Worm (Caenorhabditis elegans) whole organism, early embryonic: ENCODE results near the gene F26C11.3.

ENCODE experiments used
- B0310.2 ChIP-seq: sonication (generic microtip); optimal IDR thresholded peaks from 2 replicates; lab custom pipeline; 2016; ENCODE audit warnings: mild to moderate bottlenecking, missing genetic modification characterization, missing compliant biosample characterization
- F13C5.2 ChIP-seq: sonication (generic microtip); optimal IDR thresholded peaks from 2 replicates; lab custom pipeline; 2017; ENCODE audit warnings: mild to moderate bottlenecking, missing genetic modification characterization, inconsistent platforms, missing compliant biosample characterization
- aly-1 ChIP-seq: sonication (generic microtip); optimal IDR thresholded peaks from 2 replicates; lab custom pipeline; 2016; ENCODE audit warnings: missing genetic modification characterization, missing compliant biosample characterization
- ama-1 ChIP-seq: fragments of 150-350 bp; optimal IDR thresholded peaks from 2 replicates; lab custom pipeline; 2014
- ceh-13 ChIP-seq: fragments of 200-800 bp; sonication (Bioruptor generic); optimal IDR thresholded peaks from 2 replicates; lab custom pipeline; 2018; ENCODE audit warnings: mild to moderate bottlenecking, missing genetic modification characterization, missing compliant biosample characterization
- ceh-36 ChIP-seq: sonication (generic microtip); optimal IDR thresholded peaks from 2 replicates; lab custom pipeline; 2016; ENCODE audit warnings: missing genetic modification characterization, inconsistent platforms, missing compliant biosample characterization
- ets-7 ChIP-seq: sonication (generic microtip); optimal IDR thresholded peaks from 2 replicates; lab custom pipeline; 2016; ENCODE audit warnings: missing genotype, missing genetic modification characterization, missing compliant biosample characterization
- flt-1 ChIP-seq: fragments of 200-800 bp; sonication (Bioruptor generic); IDR thresholded peaks from 2 replicates; pipeline ENCODE4 v1.3.6; 2022; ENCODE audit warnings: missing genetic modification characterization, missing compliant biosample characterization
- hmbx-1 ChIP-seq: sonication (generic microtip); optimal IDR thresholded peaks from 2 replicates; lab custom pipeline; 2016; ENCODE audit warnings: mild to moderate bottlenecking, missing genetic modification characterization, missing compliant biosample characterization
- hmg-4 ChIP-seq: fragments of 200-800 bp; sonication (Bioruptor generic); optimal IDR thresholded peaks from 2 replicates; lab custom pipeline; 2018; ENCODE audit warnings: mild to moderate bottlenecking, missing genetic modification characterization, missing compliant biosample characterization
- hnd-1 ChIP-seq: sonication (generic microtip); optimal IDR thresholded peaks from 2 replicates; lab custom pipeline; 2016; ENCODE audit warnings: missing genetic modification characterization, missing compliant biosample characterization
- pes-1 ChIP-seq: fragments of 200-800 bp; sonication (Bioruptor generic); IDR thresholded peaks from 2 replicates; pipeline ENCODE4 v1.3.6; 2022; ENCODE audit warnings: missing genetic modification reagents, missing genetic modification characterization, missing compliant biosample characterization
- scrt-1 ChIP-seq: fragments of 200-800 bp; sonication (Bioruptor generic); IDR thresholded peaks from 2 replicates; pipeline ENCODE4 v1.3.6; 2022; ENCODE audit warnings: missing genetic modification characterization, missing compliant biosample characterization
- sea-1 ChIP-seq: fragments of 200-800 bp; sonication (Bioruptor generic); conservative IDR thresholded peaks from 2 replicates; pipeline ENCODE4 v1.3.6; 2022; ENCODE audit warnings: missing genetic modification characterization, missing compliant biosample characterization
- tbx-11 ChIP-seq: fragments of 200-800 bp; sonication (Bioruptor generic); IDR thresholded peaks from 2 replicates; pipeline ENCODE4 v1.3.6; 2022; ENCODE audit warnings: missing genetic modification characterization, missing compliant biosample characterization
- tbx-37 ChIP-seq: fragments of 200-800 bp; sonication (Bioruptor generic); conservative IDR thresholded peaks from 2 replicates; pipeline ENCODE4 v1.3.6; 2022; ENCODE audit warnings: missing genetic modification reagents, missing genetic modification characterization, missing compliant biosample characterization
- tra-4 ChIP-seq: sonication (generic microtip); optimal IDR thresholded peaks from 2 replicates; lab custom pipeline; 2017; ENCODE audit warnings: missing genetic modification characterization, missing compliant biosample characterization

Gene F26C11.3

ce11 chrII:9892409-9892808, 22.5 kb downstream of the F26C11.3 start, which contains the start of gene C08H9.16:
C08H9.16 (plus strand) TSS chrII:9892778.
- TF ChIP-seq flt-1 (GFP tag; lab: Robert Waterston, UW) (no peak), scrt-1 (GFP tag; lab: Robert Waterston, UW) (no peak), pes-1 (GFP tag; lab: Robert Waterston, UW) (no peak), hnd-1 (no peak), tra-4 (tag; lab: Kevin White, UChicago) (no peak)

ce11 chrII:9891823-9892222, 23.1 kb downstream of the F26C11.3 start:
- TF ChIP-seq tbx-37 (GFP tag; lab: Robert Waterston, UW) (no peak), tbx-11 (GFP tag; lab: Robert Waterston, UW) (no peak), aly-1 (no peak), tra-4 (tag; lab: Kevin White, UChicago) (no peak), sea-1 (GFP tag; lab: Robert Waterston, UW) (no peak), pes-1 (GFP tag; lab: Robert Waterston, UW) (no peak), ets-7 (tag; lab: Kevin White, UChicago) (no peak), ceh-13 (GFP tag; lab: Kevin White, UChicago) (no peak), scrt-1 (GFP tag; lab: Robert Waterston, UW) (no peak), hnd-1 (no peak), B0310.2 (tag; lab: Kevin White, UChicago) (no peak), hmg-4 (GFP tag; lab: Kevin White, UChicago) (no peak)

DNA sequence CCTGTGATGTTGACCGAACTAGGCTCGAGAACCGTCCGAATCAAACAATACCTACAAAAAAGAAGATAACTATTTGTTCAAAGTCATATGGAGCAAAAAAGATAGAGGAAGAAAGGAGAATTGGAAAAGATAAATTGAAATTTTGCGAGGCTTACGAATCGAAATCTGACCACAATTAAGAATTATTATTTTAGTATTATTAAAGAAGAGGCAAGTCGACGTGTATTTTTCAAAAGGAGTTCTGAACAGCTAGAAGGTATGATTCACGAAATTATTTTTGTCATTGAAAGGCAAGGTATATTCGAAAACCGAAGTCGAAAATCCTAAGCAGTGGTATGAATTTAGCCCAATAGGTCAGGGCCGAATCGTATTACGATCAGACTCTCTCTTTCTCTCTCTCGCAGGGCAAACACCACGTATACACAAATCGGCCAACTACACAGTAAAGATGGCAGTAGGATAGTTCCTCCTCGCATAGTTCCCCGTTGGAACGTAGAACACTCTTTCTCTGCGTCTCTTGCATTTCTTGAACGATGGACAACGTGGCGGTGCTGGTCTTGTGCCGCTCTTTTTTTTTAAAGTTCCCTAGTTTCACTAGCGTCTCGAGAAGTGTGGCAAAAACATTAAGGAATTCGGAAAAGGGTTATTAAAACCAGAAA, 23.7 kb downstream of the F26C11.3 start, which contains the start of gene vgln-1:
vgln-1 (minus strand) TSS at position 51 of the 659 bp plus-strand sequence.
- TF ChIP-seq tbx-11 (GFP tag; lab: Robert Waterston, UW): no peak
- TF ChIP-seq ceh-13 (GFP tag; lab: Kevin White, UChicago): no peak
- TF ChIP-seq scrt-1 (GFP tag; lab: Robert Waterston, UW): no peak
- TF ChIP-seq F13C5.2 (tag; lab: Kevin White, UChicago): no peak
- TF ChIP-seq ama-1: no peak
- no peak for TF ChIP-seq ets-7 (tag; lab: Kevin White, UChicago)

DNA sequence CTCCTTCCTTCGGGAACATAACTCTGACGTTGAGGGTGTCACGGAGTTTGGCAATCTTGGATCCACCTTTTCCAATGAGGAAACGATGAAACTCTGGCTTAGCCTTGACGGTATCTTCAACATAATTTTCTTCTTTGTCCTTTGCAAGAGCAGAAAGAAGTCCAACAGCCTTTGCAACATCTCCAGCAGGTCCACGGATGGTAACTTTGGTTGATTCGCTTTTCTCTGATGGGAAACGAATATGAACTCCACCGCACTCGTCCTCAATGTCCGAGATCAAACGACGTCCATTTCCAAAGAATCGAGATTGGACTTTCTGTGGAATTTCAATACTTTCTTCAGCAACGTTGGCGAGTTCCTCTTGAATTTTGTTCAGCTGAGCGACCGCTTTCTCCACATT, 26.4 kb downstream of the F26C11.3 start:
- TF ChIP-seq F13C5.2 (tag; lab: Kevin White, UChicago): no peak
- no peak for TF ChIP-seq ets-7 (tag; lab: Kevin White, UChicago)
- no peak for TF ChIP-seq ceh-36 (tag; lab: Kevin White, UChicago)
- TF ChIP-seq pes-1 (GFP tag; lab: Robert Waterston, UW): no peak
- no peak for TF ChIP-seq hmg-4 (GFP tag; lab: Kevin White, UChicago)
- no peak for TF ChIP-seq tra-4 (tag; lab: Kevin White, UChicago)
- no peak for TF ChIP-seq tbx-11 (GFP tag; lab: Robert Waterston, UW)
- no peak for TF ChIP-seq ama-1
- TF ChIP-seq B0310.2 (tag; lab: Kevin White, UChicago): no peak
- no peak for TF ChIP-seq scrt-1 (GFP tag; lab: Robert Waterston, UW)
- no peak for TF ChIP-seq hnd-1

DNA sequence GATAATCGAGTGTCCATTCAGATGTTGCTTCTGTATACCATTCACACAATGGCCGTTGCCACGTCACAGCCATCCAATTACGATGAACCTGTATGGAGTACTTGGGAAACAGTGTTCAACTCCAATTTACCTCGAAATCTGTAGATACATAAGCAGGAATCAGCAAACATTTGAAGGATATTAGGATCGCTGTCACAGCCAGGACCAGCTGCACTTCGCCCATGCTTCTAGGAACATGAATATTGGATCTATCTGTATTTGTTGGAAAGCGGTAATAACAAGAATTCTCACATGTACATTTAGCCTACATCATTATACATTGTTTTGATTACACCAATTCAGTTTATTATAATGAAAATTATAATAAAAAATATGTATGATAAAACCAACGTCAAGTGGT, 28.7 kb downstream of the F26C11.3 start, which contains the start of gene algn-8:
algn-8 (minus strand) TSS at position 227 of the 400 bp plus-strand sequence.
- TF ChIP-seq hmg-4 (GFP tag; lab: Kevin White, UChicago) (no peak), hnd-1 (no peak), scrt-1 (GFP tag; lab: Robert Waterston, UW) (no peak), ceh-13 (GFP tag; lab: Kevin White, UChicago) (no peak), sea-1 (GFP tag; lab: Robert Waterston, UW) (no peak), ets-7 (tag; lab: Kevin White, UChicago) (no peak)

DNA sequence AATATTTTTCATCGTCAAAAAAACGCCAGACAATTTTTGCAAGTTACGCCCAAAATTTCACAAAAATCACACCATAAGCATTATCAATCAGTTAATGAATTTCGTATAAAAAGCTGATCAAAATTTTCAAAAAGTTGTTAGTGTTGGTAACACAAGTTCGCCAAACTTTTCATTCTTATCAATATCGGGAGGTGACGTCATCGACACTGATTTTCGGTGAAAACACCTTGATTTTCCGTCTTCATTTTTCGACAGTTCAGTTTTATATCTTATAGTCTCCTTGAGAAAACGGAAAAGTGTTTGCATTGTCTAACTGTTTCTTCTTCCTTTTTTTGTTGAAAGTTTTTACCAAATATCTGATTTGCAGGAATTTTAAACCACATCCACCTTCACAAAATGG, 34.1 kb downstream of the F26C11.3 start, which contains the start of gene C08H9.15:
C08H9.15 (plus strand) TSS at position 368 of the 400 bp plus-strand sequence.
- TF ChIP-seq pes-1 (GFP tag; lab: Robert Waterston, UW): no peak
- no peak for TF ChIP-seq hmbx-1 (tag; lab: Kevin White, UChicago)
- TF ChIP-seq ceh-36 (tag; lab: Kevin White, UChicago): no peak
- no peak for TF ChIP-seq F13C5.2 (tag; lab: Kevin White, UChicago)
- TF ChIP-seq ets-7 (tag; lab: Kevin White, UChicago): no peak
- no peak for TF ChIP-seq tbx-11 (GFP tag; lab: Robert Waterston, UW)
- TF ChIP-seq sea-1 (GFP tag; lab: Robert Waterston, UW): no peak
- no peak for TF ChIP-seq B0310.2 (tag; lab: Kevin White, UChicago)
- TF ChIP-seq tbx-37 (GFP tag; lab: Robert Waterston, UW): no peak
- TF ChIP-seq tra-4 (tag; lab: Kevin White, UChicago): no peak
- TF ChIP-seq hmg-4 (GFP tag; lab: Kevin White, UChicago): no peak
- TF ChIP-seq scrt-1 (GFP tag; lab: Robert Waterston, UW): no peak

ce11 chrII:9879815-9880214, 35.1 kb downstream of the F26C11.3 start:
- no peak for TF ChIP-seq tbx-11 (GFP tag; lab: Robert Waterston, UW)
- TF ChIP-seq hmg-4 (GFP tag; lab: Kevin White, UChicago): no peak
- no peak for TF ChIP-seq scrt-1 (GFP tag; lab: Robert Waterston, UW)
- no peak for TF ChIP-seq hmbx-1 (tag; lab: Kevin White, UChicago)
- TF ChIP-seq hnd-1: no peak
- no peak for TF ChIP-seq sea-1 (GFP tag; lab: Robert Waterston, UW)
- no peak for TF ChIP-seq tbx-37 (GFP tag; lab: Robert Waterston, UW)
- TF ChIP-seq pes-1 (GFP tag; lab: Robert Waterston, UW): no peak
- TF ChIP-seq aly-1: no peak
- no peak for TF ChIP-seq ets-7 (tag; lab: Kevin White, UChicago)
- no peak for TF ChIP-seq tra-4 (tag; lab: Kevin White, UChicago)
- TF ChIP-seq ceh-13 (GFP tag; lab: Kevin White, UChicago): no peak
- TF ChIP-seq ceh-36 (tag; lab: Kevin White, UChicago): no peak
- TF ChIP-seq ama-1: no peak
- TF ChIP-seq F13C5.2 (tag; lab: Kevin White, UChicago): no peak
- TF ChIP-seq flt-1 (GFP tag; lab: Robert Waterston, UW): no peak
- TF ChIP-seq B0310.2 (tag; lab: Kevin White, UChicago): no peak
